Worm (Caenorhabditis elegans) whole organism, L4 larva: ENCODE results near the gene ubc-18.

Experiments used
- ctbp-1 ChIP-seq: fragments of 200-800 bp; sonication (Bioruptor generic); IDR thresholded peaks from 2 replicates; pipeline ENCODE4 v1.3.6; 2022; ENCODE audit warnings: missing genetic modification reagents, missing genetic modification characterization, missing compliant biosample characterization
- dmd-9 ChIP-seq: fragments of 200-800 bp; sonication (Bioruptor generic); IDR thresholded peaks from 2 replicates; pipeline ENCODE4 v1.3.6; 2022; ENCODE audit warnings: missing genetic modification reagents, missing genetic modification characterization, missing compliant biosample characterization
- lin-13 ChIP-seq: fragments of 150-350 bp; optimal IDR thresholded peaks from 2 replicates; lab custom pipeline; 2014; ENCODE audit warnings: missing biosample characterization, missing genetic modification reagents, missing genetic modification characterization

- TF ChIP-seq ctbp-1 (GFP tag; lab: Robert Waterston, UW) (no peak), lin-13 (GFP tag; lab: Kevin White, UChicago) (no peak), dmd-9 (GFP tag; lab: Robert Waterston, UW) (no peak)
Observed at ce11 chrIII:7025839-7026238, 42.5 kb downstream of the ubc-18 start.
